Fruit fly (Drosophila melanogaster) Kc167 (cell line): ENCODE measurements around the gene aqz.

Source experiments
- Sin3A ChIP-seq: fragments of >200 bp; optimal IDR thresholded peaks from 2 replicates; lab custom pipeline; 2018; ENCODE audit warnings: missing external identifiers
- h ChIP-seq: fragments of >200 bp; optimal IDR thresholded peaks from 3 replicates; lab custom pipeline; 2018; ENCODE audit warnings: missing external identifiers
- insv ChIP-seq: fragments of >200 bp; optimal IDR thresholded peaks from 3 replicates; lab custom pipeline; 2018; ENCODE audit warnings: missing external identifiers
- psq ChIP-seq: fragments of >200 bp; optimal IDR thresholded peaks from 2 replicates; lab custom pipeline; 2017; ENCODE audit warnings: missing external identifiers

DNA sequence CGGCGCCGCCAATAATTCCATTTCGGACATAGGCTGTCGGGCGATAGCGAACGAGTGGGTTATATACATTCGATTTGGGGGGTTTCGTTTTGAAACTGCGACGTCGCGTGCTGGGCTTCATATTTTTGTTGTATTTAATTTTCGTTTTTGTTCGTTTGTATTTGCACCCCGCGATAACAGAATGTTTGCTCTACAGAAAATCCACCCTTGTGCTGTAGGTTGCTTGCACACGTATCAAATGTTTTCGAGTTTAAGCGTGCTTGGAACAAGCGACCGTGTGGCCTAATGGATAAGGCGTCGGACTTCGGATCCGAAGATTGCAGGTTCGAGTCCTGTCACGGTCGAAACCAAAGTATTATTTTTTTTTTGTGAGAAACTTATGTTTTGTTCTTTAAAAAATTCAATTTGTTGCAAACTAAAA is 42.2 kb upstream of the aqz start:
- no peak for TF ChIP-seq insv (lab: Kevin White, UChicago)
- TF ChIP-seq Sin3A (lab: Kevin White, UChicago): no peak
- no peak for TF ChIP-seq psq (lab: Kevin White, UChicago)
- TF ChIP-seq h (lab: Kevin White, UChicago): no peak
